Worm (Caenorhabditis elegans) whole organism, L3 larva: ENCODE results near the gene idpa-2.

Source experiments
- R02D3.7 ChIP-seq: fragments of 150-350 bp; optimal IDR thresholded peaks from 2 replicates; lab custom pipeline; 2014; ENCODE audit warnings: missing biosample characterization, missing genetic modification characterization
- ZK546.5 ChIP-seq: sonication (generic microtip); optimal IDR thresholded peaks from 2 replicates; lab custom pipeline; 2017; ENCODE audit warnings: missing biosample characterization, missing genetic modification characterization
- aly-2 ChIP-seq: fragments of 150-350 bp; optimal IDR thresholded peaks from 2 replicates; lab custom pipeline; 2014; ENCODE audit warnings: missing biosample characterization, missing genetic modification characterization
- ama-1 ChIP-seq: fragments of 150-350 bp; optimal IDR thresholded peaks from 2 replicates; lab custom pipeline; 2018
- ceh-16 ChIP-seq: sonication (generic microtip); optimal IDR thresholded peaks from 2 replicates; lab custom pipeline; 2017; ENCODE audit warnings: missing biosample characterization, missing genetic modification characterization
- ceh-28 ChIP-seq: fragments of 150-350 bp; optimal IDR thresholded peaks from 2 replicates; lab custom pipeline; 2014; ENCODE audit warnings: missing biosample characterization, missing genetic modification reagents, missing genetic modification characterization
- ceh-82 ChIP-seq: fragments of 150-350 bp; optimal IDR thresholded peaks from 2 replicates; lab custom pipeline; 2014; ENCODE audit warnings: missing biosample characterization, missing genetic modification characterization
- daf-12 ChIP-seq: fragments of 150-350 bp; optimal IDR thresholded peaks from 2 replicates; lab custom pipeline; 2014; ENCODE audit warnings: missing biosample characterization, missing genetic modification reagents, missing genetic modification characterization
- egl-27 ChIP-seq: sonication (generic microtip); optimal IDR thresholded peaks from 4 replicates; lab custom pipeline; 2017; ENCODE audit warnings: missing biosample characterization, missing genetic modification reagents, missing genetic modification characterization
- egl-5 ChIP-seq: fragments of 150-350 bp; optimal IDR thresholded peaks from 2 replicates; lab custom pipeline; 2017; ENCODE audit warnings: missing biosample characterization, missing genetic modification reagents, missing genetic modification characterization, inconsistent platforms
- elt-1 ChIP-seq: fragments of 150-350 bp; optimal IDR thresholded peaks from 2 replicates; lab custom pipeline; 2014; ENCODE audit warnings: missing biosample characterization, missing genetic modification characterization
- elt-2 ChIP-seq: sonication (generic microtip); optimal IDR thresholded peaks from 2 replicates; lab custom pipeline; 2016; ENCODE audit warnings: missing genetic modification reagents, mild to moderate bottlenecking, missing genetic modification characterization, missing compliant biosample characterization
- elt-3 ChIP-seq, 3 experiments: fragments of 150-350 bp in 1 of 3; sonication (generic microtip) in 2 of 3; optimal IDR thresholded peaks; 2 replicates in 2 of 3; 4 replicates in 1 of 3; lab custom pipeline; 2014 to 2017; ENCODE audit warnings: missing biosample characterization in 3 of 3, missing genetic modification characterization in 3 of 3
- eor-1 ChIP-seq, 2 experiments: fragments of 150-350 bp; optimal IDR thresholded peaks; 2 replicates each; lab custom pipeline; 2014 to 2018; ENCODE audit warnings: missing biosample characterization in 2 of 2, missing genetic modification characterization in 2 of 2
- fkh-10 ChIP-seq: sonication (generic microtip); optimal IDR thresholded peaks from 2 replicates; lab custom pipeline; 2017; ENCODE audit warnings: missing biosample characterization, missing genetic modification reagents, missing genetic modification characterization
- fkh-2 ChIP-seq: fragments of 150-350 bp; optimal IDR thresholded peaks from 2 replicates; lab custom pipeline; 2014; ENCODE audit warnings: missing biosample characterization, missing genetic modification reagents, missing genetic modification characterization
- fos-1 ChIP-seq: fragments of 150-350 bp; optimal IDR thresholded peaks from 2 replicates; lab custom pipeline; 2014; ENCODE audit warnings: missing biosample characterization, missing genetic modification characterization
- hmg-11 ChIP-seq: sonication (generic microtip); optimal IDR thresholded peaks from 2 replicates; lab custom pipeline; 2016; ENCODE audit warnings: missing genetic modification characterization, missing compliant biosample characterization
- jun-1 ChIP-seq: fragments of 150-350 bp; optimal IDR thresholded peaks from 2 replicates; lab custom pipeline; 2014; ENCODE audit warnings: missing biosample characterization, missing genetic modification reagents, missing genetic modification characterization
- lin-15B ChIP-seq: fragments of 150-350 bp; optimal IDR thresholded peaks from 2 replicates; lab custom pipeline; 2014; ENCODE audit warnings: missing biosample characterization, missing genetic modification characterization
- lin-39 ChIP-seq: fragments of 150-350 bp; optimal IDR thresholded peaks from 2 replicates; lab custom pipeline; 2018; ENCODE audit warnings: missing biosample characterization, missing genetic modification reagents, missing genetic modification characterization
- lsy-12 ChIP-seq: sonication (generic microtip); optimal IDR thresholded peaks from 2 replicates; lab custom pipeline; 2016; ENCODE audit warnings: mild to moderate bottlenecking, missing genetic modification characterization, missing compliant biosample characterization
- mdl-1 ChIP-seq: fragments of 150-350 bp; optimal IDR thresholded peaks from 2 replicates; lab custom pipeline; 2014; ENCODE audit warnings: missing biosample characterization, missing genetic modification characterization
- mml-1 ChIP-seq: fragments of 150-350 bp; sonication (generic microtip); optimal IDR thresholded peaks from 3 replicates; lab custom pipeline; 2014; ENCODE audit warnings: missing biosample characterization, missing genetic modification characterization
- nfya-1 ChIP-seq: sonication (generic microtip); optimal IDR thresholded peaks from 2 replicates; lab custom pipeline; 2017; ENCODE audit warnings: missing genetic modification characterization, mild to moderate bottlenecking, missing compliant biosample characterization, antibody characterized with exemption, moderate library complexity; ENCODE audit not compliant: insufficient read depth
- nhr-11 ChIP-seq: fragments of 150-350 bp; optimal IDR thresholded peaks from 2 replicates; lab custom pipeline; 2014; ENCODE audit warnings: missing biosample characterization, missing genetic modification characterization
- nhr-23 ChIP-seq: fragments of 150-350 bp; optimal IDR thresholded peaks from 2 replicates; lab custom pipeline; 2014; ENCODE audit warnings: missing biosample characterization, missing genetic modification reagents, missing genetic modification characterization
- nhr-237 ChIP-seq: fragments of 150-350 bp; optimal IDR thresholded peaks from 2 replicates; lab custom pipeline; 2014; ENCODE audit warnings: missing biosample characterization, missing genetic modification characterization
- nhr-28 ChIP-seq: fragments of 150-350 bp; optimal IDR thresholded peaks from 2 replicates; lab custom pipeline; 2014; ENCODE audit warnings: missing biosample characterization, missing genetic modification characterization
- nhr-43 ChIP-seq: sonication (generic microtip); optimal IDR thresholded peaks from 2 replicates; lab custom pipeline; 2016; ENCODE audit warnings: mild to moderate bottlenecking, missing genetic modification characterization, missing compliant biosample characterization; ENCODE audit not compliant: poor library complexity, severe bottlenecking
- nhr-76 ChIP-seq: fragments of 150-350 bp; sonication (generic microtip); optimal IDR thresholded peaks from 5 replicates; lab custom pipeline; 2014; ENCODE audit warnings: missing biosample characterization, missing genetic modification characterization
- nhr-77 ChIP-seq: fragments of 150-350 bp; optimal IDR thresholded peaks from 2 replicates; lab custom pipeline; 2014; ENCODE audit warnings: missing biosample characterization, missing genetic modification characterization
- pha-4 ChIP-seq: fragments of 150-350 bp; optimal IDR thresholded peaks from 2 replicates; lab custom pipeline; 2014; ENCODE audit warnings: missing biosample characterization, missing genetic modification reagents, missing genetic modification characterization
- pqm-1 ChIP-seq: fragments of 150-350 bp; optimal IDR thresholded peaks from 2 replicates; lab custom pipeline; 2017; ENCODE audit warnings: missing biosample characterization, missing genetic modification characterization, inconsistent platforms
- sea-2 ChIP-seq: fragments of 150-350 bp; sonication (generic microtip); optimal IDR thresholded peaks from 4 replicates; lab custom pipeline; 2014; ENCODE audit warnings: missing biosample characterization, missing genetic modification reagents, missing genetic modification characterization
- snpc-4 ChIP-seq: fragments of 150-350 bp; optimal IDR thresholded peaks from 2 replicates; lab custom pipeline; 2014; ENCODE audit warnings: missing biosample characterization, missing genetic modification characterization
- tbx-2 ChIP-seq: sonication (generic microtip); optimal IDR thresholded peaks from 2 replicates; lab custom pipeline; 2016; ENCODE audit warnings: mild to moderate bottlenecking, missing genetic modification characterization, missing compliant biosample characterization
- unc-39 ChIP-seq: sonication (generic microtip); optimal IDR thresholded peaks from 4 replicates; lab custom pipeline; 2017; ENCODE audit warnings: missing biosample characterization, missing genetic modification characterization
- unc-62 ChIP-seq: fragments of 150-350 bp; sonication (generic microtip); optimal IDR thresholded peaks from 4 replicates; lab custom pipeline; 2014; ENCODE audit warnings: missing biosample characterization, missing genetic modification reagents, missing genetic modification characterization
- zag-1 ChIP-seq: fragments of 150-350 bp; optimal IDR thresholded peaks from 2 replicates; lab custom pipeline; 2014; ENCODE audit warnings: missing biosample characterization, missing genetic modification characterization
- ztf-11 ChIP-seq: fragments of 150-350 bp; optimal IDR thresholded peaks from 2 replicates; lab custom pipeline; 2014; ENCODE audit warnings: missing biosample characterization, missing genetic modification characterization
- ztf-4 ChIP-seq: fragments of 150-350 bp; optimal IDR thresholded peaks from 2 replicates; lab custom pipeline; 2014; ENCODE audit warnings: missing biosample characterization, missing genetic modification characterization

Gene idpa-2

ce11 chrII:8761739-8762138 is 30.8 kb downstream of the idpa-2 start:
- TF ChIP-seq lin-39 (tag; lab: Kevin White, UChicago) (no peak), pha-4 (tag; lab: Kevin White, UChicago) (peak; percentile 20), elt-2 (tag; lab: Kevin White, UChicago) (peak; percentile 56), ztf-11 (tag; lab: Kevin White, UChicago) (no peak), hmg-11 (tag; lab: Kevin White, UChicago) (no peak), nhr-77 (tag; lab: Kevin White, UChicago) (no peak)

- no peak for TF ChIP-seq R02D3.7
- TF ChIP-seq daf-12 (tag; lab: Kevin White, UChicago) = no peak
- no peak for TF ChIP-seq unc-62 (GFP tag; lab: Kevin White, UChicago)
- no peak for TF ChIP-seq nhr-237 (tag; lab: Kevin White, UChicago)
- TF ChIP-seq unc-39 (tag; lab: Kevin White, UChicago) = no peak
- TF ChIP-seq nhr-77 (tag; lab: Kevin White, UChicago) = no peak
- no peak for TF ChIP-seq egl-27 (tag; lab: Kevin White, UChicago)
These were observed 33.0 kb downstream of the idpa-2 start, which contains the start of gene fut-1 for ce11 chrII:8759493-8759892. TSS of gene fut-1 (minus strand) at chrII:8759593.

ce11 chrII:8755270-8755669 is 37.3 kb downstream of the idpa-2 start, which contains the start of gene K08F8.7:
TSS of gene K08F8.7 (minus strand) at chrII:8755370.
- TF ChIP-seq fos-1 = no peak
- no peak for TF ChIP-seq mdl-1 (tag; lab: Kevin White, UChicago)
- TF ChIP-seq snpc-4 (tag; lab: Kevin White, UChicago) = no peak
- no peak for TF ChIP-seq elt-3 (tag; optimal IDR thresholded peaks at IDR 0.05; lab: Kevin White, UChicago)
- TF ChIP-seq ztf-4 (tag; lab: Kevin White, UChicago) = no peak
- no peak for TF ChIP-seq zag-1 (tag; lab: Kevin White, UChicago)
- TF ChIP-seq ceh-16 (tag; lab: Kevin White, UChicago) = no peak
- no peak for TF ChIP-seq nhr-28 (tag; lab: Kevin White, UChicago)
- TF ChIP-seq elt-2 (tag; lab: Kevin White, UChicago) = no peak
- TF ChIP-seq egl-5 (tag; lab: Kevin White, UChicago) = no peak
- no peak for TF ChIP-seq fkh-2
- TF ChIP-seq nhr-77 (tag; lab: Kevin White, UChicago) = no peak
- no peak for TF ChIP-seq nfya-1 (tag; lab: Kevin White, UChicago)
- TF ChIP-seq tbx-2 (tag; lab: Kevin White, UChicago) = no peak

- no peak for TF ChIP-seq pha-4 (tag; lab: Kevin White, UChicago)
- no peak for TF ChIP-seq lsy-12 (tag; lab: Kevin White, UChicago)
- no peak for TF ChIP-seq eor-1 (tag; optimal IDR thresholded peaks at IDR 0.05; lab: Kevin White, UChicago)
- no peak for TF ChIP-seq nhr-11 (tag; lab: Kevin White, UChicago)
- no peak for TF ChIP-seq elt-1 (tag; lab: Kevin White, UChicago)
- no peak for TF ChIP-seq lin-39 (tag; lab: Kevin White, UChicago)
- TF ChIP-seq ceh-16 (tag; lab: Kevin White, UChicago) = no peak
- no peak for TF ChIP-seq snpc-4 (tag; lab: Kevin White, UChicago)
- TF ChIP-seq mdl-1 (tag; lab: Kevin White, UChicago) = no peak
- no peak for TF ChIP-seq nhr-77 (tag; lab: Kevin White, UChicago)
- TF ChIP-seq, all 47 proteins: peak for 0
These were observed 40.9 kb downstream of the idpa-2 start, which contains the start of gene atf-2 for ce11 chrII:8751686-8752085. TSS of gene atf-2 (plus strand) at chrII:8751986.

ce11 chrII:8751042-8751441 is 41.5 kb downstream of the idpa-2 start:
- TF ChIP-seq nhr-23 (tag; lab: Kevin White, UChicago) (peak; percentile 97), pqm-1 (no peak), lin-39 (tag; lab: Kevin White, UChicago) (no peak), fkh-10 (GFP tag; lab: Kevin White, UChicago) (no peak), ceh-82 (no peak), pha-4 (tag; lab: Kevin White, UChicago) (no peak), nhr-11 (tag; lab: Kevin White, UChicago) (no peak), elt-2 (tag; lab: Kevin White, UChicago) (no peak), eor-1 (tag; optimal IDR thresholded peaks at IDR 0.05; lab: Kevin White, UChicago) (no peak), lsy-12 (tag; lab: Kevin White, UChicago) (no peak), fos-1 (peak; percentile 38), egl-27 (tag; lab: Kevin White, UChicago) (no peak), ama-1 (lab: Kevin White, UChicago) (no peak), nhr-237 (tag; lab: Kevin White, UChicago) (no peak), lin-15B (tag; lab: Kevin White, UChicago) (no peak), nhr-76 (no peak), jun-1 (tag; lab: Kevin White, UChicago) (no peak), ZK546.5 (tag; lab: Kevin White, UChicago) (no peak), mml-1 (tag; lab: Kevin White, UChicago) (no peak), nfya-1 (tag; lab: Kevin White, UChicago) (no peak), mdl-1 (tag; lab: Kevin White, UChicago) (no peak), snpc-4 (tag; lab: Kevin White, UChicago) (no peak), ceh-28 (no peak), elt-3 (tag; optimal IDR thresholded peaks at IDR 0.05; lab: Kevin White, UChicago) (peak in 1 of 3 experiments; percentile 54), sea-2 (GFP tag; lab: Kevin White, UChicago) (no peak), aly-2 (tag; lab: Kevin White, UChicago) (no peak), ztf-11 (tag; lab: Kevin White, UChicago) (no peak), nhr-43 (tag; lab: Kevin White, UChicago) (peak; percentile 66)
